Fruit fly (Drosophila melanogaster) whole organism, adult: ENCODE measurements around the gene CG32638.

Experiments
- CG1620 ChIP-seq: fragments of 200-800 bp; sonication (Bioruptor generic); optimal IDR thresholded peaks from 2 replicates; lab custom pipeline; 2016; ENCODE audit warnings: missing biosample characterization, missing genetic modification characterization
- Crg-1 ChIP-seq: fragments of 200-800 bp; sonication (Bioruptor generic); optimal IDR thresholded peaks from 2 replicates; lab custom pipeline; 2016; ENCODE audit warnings: missing biosample characterization, missing genetic modification characterization
- bab1 ChIP-seq: fragments of 200-800 bp; sonication (Bioruptor generic); optimal IDR thresholded peaks from 3 replicates; lab custom pipeline; 2019; ENCODE audit warnings: missing biosample characterization, mild to moderate bottlenecking, missing genetic modification characterization, moderate library complexity
- pad ChIP-seq: fragments of 200-800 bp; sonication (Bioruptor generic); optimal IDR thresholded peaks from 3 replicates; lab custom pipeline; 2017; ENCODE audit warnings: missing biosample characterization, missing genetic modification characterization, mild to moderate bottlenecking, moderate library complexity, missing genetic modification reagents
- toe ChIP-seq: fragments of 200-800 bp; sonication (Bioruptor generic); optimal IDR thresholded peaks from 2 replicates; lab custom pipeline; 2016; ENCODE audit warnings: missing biosample characterization, missing genetic modification characterization

DNA sequence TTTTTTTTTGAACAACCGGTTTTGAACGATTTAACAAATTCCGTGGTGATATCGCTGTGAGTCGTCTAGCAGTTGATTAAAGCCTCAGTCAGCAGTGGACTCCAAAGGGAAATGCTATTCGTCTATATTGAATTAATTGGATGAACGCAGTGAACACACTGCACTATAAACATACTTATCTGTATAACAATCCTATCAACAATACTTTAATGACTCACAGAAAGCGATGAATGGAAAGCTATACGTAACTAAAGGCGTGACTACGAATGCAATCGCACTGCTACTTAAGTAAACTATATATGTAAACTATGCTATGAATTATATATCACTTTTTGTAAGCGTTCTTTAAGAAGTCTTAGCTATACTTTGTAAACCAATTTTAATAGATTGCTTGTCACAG, 3.0 kb downstream of the CG32638 start:
- TF ChIP-seq Crg-1 (GFP tag; lab: Kevin White, UChicago) (no peak), CG1620 (no peak), pad (no peak), toe (GFP tag; lab: Kevin White, UChicago) (no peak), bab1 (GFP tag; lab: Kevin White, UChicago) (no peak)
